Worm (Caenorhabditis elegans) whole organism, young adult: ENCODE data around the gene R09E10.1.
A peak's percentile ranks its signal among the peaks of the same experiment; 100 is the strongest.

Experiments used
- B0035.1 ChIP-seq: sonication (generic microtip); optimal IDR thresholded peaks from 2 replicates; lab custom pipeline; 2016; ENCODE audit warnings: missing genetic modification characterization, mild to moderate bottlenecking, missing compliant biosample characterization, missing genotype, missing genetic modification reagents
- B0261.1 ChIP-seq: sonication (generic microtip); optimal IDR thresholded peaks from 2 replicates; lab custom pipeline; 2016; ENCODE audit warnings: mild to moderate bottlenecking, missing genetic modification characterization, moderate library complexity, missing compliant biosample characterization
- F22D6.2 ChIP-seq: sonication (generic microtip); optimal IDR thresholded peaks from 2 replicates; lab custom pipeline; 2016; ENCODE audit warnings: mild to moderate bottlenecking, missing genetic modification characterization, missing compliant biosample characterization
- F49E8.2 ChIP-seq: sonication (generic microtip); optimal IDR thresholded peaks from 3 replicates; lab custom pipeline; 2017; ENCODE audit warnings: missing genetic modification characterization, mild to moderate bottlenecking, missing compliant biosample characterization, antibody characterized with exemption, moderate library complexity; ENCODE audit not compliant: insufficient read depth
- Y53F4B.3 ChIP-seq: fragments of 200-800 bp; sonication (Bioruptor generic); IDR thresholded peaks from 2 replicates; pipeline ENCODE4 v1.3.6; 2022; ENCODE audit warnings: missing genetic modification reagents, missing genetic modification characterization, missing compliant biosample characterization
- Y53G8AR.9 ChIP-seq: fragments of 200-800 bp; sonication (Bioruptor generic); conservative IDR thresholded peaks from 2 replicates; pipeline ENCODE4 v1.3.6; 2022; ENCODE audit warnings: missing genetic modification reagents, missing genetic modification characterization, missing compliant biosample characterization
- Y56A3A.18 ChIP-seq: fragments of 200-800 bp; sonication (Bioruptor generic); IDR thresholded peaks from 2 replicates; pipeline ENCODE4 v1.3.6; 2022; ENCODE audit warnings: missing genetic modification reagents, missing genetic modification characterization, missing compliant biosample characterization
- Y67H2A.10 ChIP-seq: fragments of 200-800 bp; sonication (Bioruptor generic); conservative IDR thresholded peaks from 2 replicates; pipeline ENCODE4 v1.3.6; 2022; ENCODE audit warnings: missing genetic modification reagents, missing genetic modification characterization, missing compliant biosample characterization
- aptf-2 ChIP-seq: fragments of 200-800 bp; sonication (Bioruptor generic); conservative IDR thresholded peaks from 2 replicates; pipeline ENCODE4 v1.3.6; 2022; ENCODE audit warnings: missing genetic modification reagents, missing genetic modification characterization, missing compliant biosample characterization
- aptf-3 ChIP-seq: fragments of 200-800 bp; sonication (Bioruptor generic); IDR thresholded peaks from 2 replicates; pipeline ENCODE4 v1.3.6; 2022; ENCODE audit warnings: missing genetic modification characterization, missing compliant biosample characterization
- attf-5 ChIP-seq: fragments of 200-800 bp; sonication (Bioruptor generic); optimal IDR thresholded peaks from 2 replicates; lab custom pipeline; 2018; ENCODE audit warnings: mild to moderate bottlenecking, missing genetic modification characterization, missing compliant biosample characterization
- bed-1 ChIP-seq: fragments of 200-800 bp; sonication (Bioruptor generic); IDR thresholded peaks from 2 replicates; pipeline ENCODE4 v1.3.6; 2022; ENCODE audit warnings: missing genetic modification reagents, missing genetic modification characterization, missing compliant biosample characterization
- ceh-40 ChIP-seq: fragments of 200-800 bp; sonication (Bioruptor generic); IDR thresholded peaks from 2 replicates; pipeline ENCODE4 v1.3.6; 2022; ENCODE audit warnings: missing genetic modification characterization, missing compliant biosample characterization
- dpff-1 ChIP-seq: sonication (generic microtip); optimal IDR thresholded peaks from 2 replicates; lab custom pipeline; 2017; ENCODE audit warnings: mild to moderate bottlenecking, missing genetic modification characterization, missing compliant biosample characterization
- efl-1 ChIP-seq: fragments of 150-350 bp; optimal IDR thresholded peaks from 2 replicates; lab custom pipeline; 2014; ENCODE audit warnings: missing biosample characterization, missing genetic modification reagents, missing genetic modification characterization
- fkh-3 ChIP-seq: sonication (generic microtip); optimal IDR thresholded peaks from 2 replicates; lab custom pipeline; 2016; ENCODE audit warnings: mild to moderate bottlenecking, missing genetic modification characterization, missing compliant biosample characterization
- hlh-26 ChIP-seq: fragments of 200-800 bp; sonication (Bioruptor generic); conservative IDR thresholded peaks from 2 replicates; pipeline ENCODE4 v1.3.6; 2022; ENCODE audit warnings: missing genetic modification reagents, missing genetic modification characterization, missing compliant biosample characterization
- hmg-1.2 ChIP-seq: fragments of 200-800 bp; sonication (Bioruptor generic); IDR thresholded peaks from 2 replicates; pipeline ENCODE4 v1.3.6; 2022; ENCODE audit warnings: missing genetic modification reagents, missing genetic modification characterization, missing compliant biosample characterization
- let-526 ChIP-seq: fragments of 200-800 bp; sonication (Bioruptor generic); IDR thresholded peaks from 2 replicates; pipeline ENCODE4 v1.3.6; 2022; ENCODE audit warnings: missing genetic modification reagents, missing genetic modification characterization, missing compliant biosample characterization
- lsl-1 ChIP-seq: fragments of 200-800 bp; sonication (Bioruptor generic); optimal IDR thresholded peaks from 2 replicates; lab custom pipeline; 2018; ENCODE audit warnings: mild to moderate bottlenecking, missing genetic modification characterization, moderate library complexity, missing compliant biosample characterization
- lsy-27 ChIP-seq: sonication (generic microtip); optimal IDR thresholded peaks from 2 replicates; lab custom pipeline; 2017; ENCODE audit warnings: missing genetic modification characterization, mild to moderate bottlenecking, missing compliant biosample characterization, antibody characterized with exemption, missing genotype, borderline replicate concordance; ENCODE audit not compliant: insufficient read depth
- madf-8 ChIP-seq: fragments of 200-800 bp; sonication (Bioruptor generic); conservative IDR thresholded peaks from 2 replicates; pipeline ENCODE4 v1.3.6; 2022; ENCODE audit warnings: missing genetic modification reagents, missing genetic modification characterization, missing compliant biosample characterization
- mel-28 ChIP-seq: sonication (generic microtip); optimal IDR thresholded peaks from 2 replicates; lab custom pipeline; 2016; ENCODE audit warnings: borderline replicate concordance, mild to moderate bottlenecking, missing genetic modification characterization, missing compliant biosample characterization
- nhr-120 ChIP-seq: fragments of 200-800 bp; sonication (Bioruptor generic); IDR thresholded peaks from 2 replicates; pipeline ENCODE4 v1.3.6; 2022; ENCODE audit warnings: missing genetic modification characterization, missing compliant biosample characterization
- nhr-179 ChIP-seq: sonication (generic microtip); optimal IDR thresholded peaks from 2 replicates; lab custom pipeline; 2016; ENCODE audit warnings: mild to moderate bottlenecking, missing genetic modification characterization, missing compliant biosample characterization
- nhr-27 ChIP-seq: fragments of 200-800 bp; sonication (Bioruptor generic); optimal IDR thresholded peaks from 2 replicates; lab custom pipeline; 2018; ENCODE audit warnings: mild to moderate bottlenecking, missing genetic modification characterization, moderate library complexity, missing compliant biosample characterization
- nhr-80 ChIP-seq: sonication (generic microtip); optimal IDR thresholded peaks from 2 replicates; lab custom pipeline; 2016; ENCODE audit warnings: missing genetic modification characterization, missing compliant biosample characterization
- nhr-90 ChIP-seq: sonication (generic microtip); optimal IDR thresholded peaks from 2 replicates; lab custom pipeline; 2016; ENCODE audit warnings: missing genotype, mild to moderate bottlenecking, missing genetic modification characterization, missing compliant biosample characterization
- pha-4 ChIP-seq: fragments of 150-350 bp; sonication (generic microtip); optimal IDR thresholded peaks from 2 replicates; lab custom pipeline; 2014; ENCODE audit warnings: missing biosample characterization, missing genetic modification reagents, missing genetic modification characterization
- sea-2 ChIP-seq: fragments of 200-800 bp; sonication (Bioruptor generic); IDR thresholded peaks from 2 replicates; pipeline ENCODE4 v1.3.6; 2022; ENCODE audit warnings: missing genetic modification characterization, missing compliant biosample characterization
- snpc-1.3 ChIP-seq: sonication (generic microtip); optimal IDR thresholded peaks from 2 replicates; lab custom pipeline; 2017; ENCODE audit warnings: missing genetic modification characterization, mild to moderate bottlenecking, missing compliant biosample characterization, antibody characterized with exemption, moderate library complexity, missing genotype, missing genetic modification reagents; ENCODE audit not compliant: insufficient read depth
- ztf-28 ChIP-seq: fragments of 200-800 bp; sonication (Bioruptor generic); IDR thresholded peaks from 2 replicates; pipeline ENCODE4 v1.3.6; 2022; ENCODE audit warnings: missing genetic modification reagents, missing genetic modification characterization, missing compliant biosample characterization

The R09E10.1 gene

ce11 chrIV:10357842-10358241 is 35.3 kb upstream of the R09E10.1 start, which contains the start of gene gkow-1:
TSS of gene gkow-1 (plus strand) at chrIV:10358142.
- TF ChIP-seq sea-2 (GFP tag; lab: Robert Waterston, UW) = no peak
- no peak for TF ChIP-seq pha-4 (tag; lab: Kevin White, UChicago)
- TF ChIP-seq hmg-1.2 (GFP tag; lab: Robert Waterston, UW) = peak; percentile 45; the same call in 1 of the 2 replicates
- no peak for TF ChIP-seq snpc-1.3 (tag; lab: Kevin White, UChicago)
- no peak for TF ChIP-seq lsl-1 (GFP tag; lab: Kevin White, UChicago)
- TF ChIP-seq nhr-179 (tag; lab: Kevin White, UChicago) = no peak
- no peak for TF ChIP-seq Y53G8AR.9
- TF ChIP-seq, all 124 proteins: peak for 1

- TF ChIP-seq lsl-1 (GFP tag; lab: Kevin White, UChicago) (peak; percentile 67), B0035.1 (tag; lab: Kevin White, UChicago) (no peak), nhr-90 (tag; lab: Kevin White, UChicago) (no peak)
Observed at ce11 chrIV:10357072-10357471, 34.5 kb upstream of the R09E10.1 start, which contains the start of gene R11A8.1. TSS of gene R11A8.1 (minus strand) at chrIV:10357172.

- TF ChIP-seq aptf-3 (GFP tag; lab: Robert Waterston, UW) = no peak
- TF ChIP-seq ztf-28 (GFP tag; lab: Robert Waterston, UW) = no peak
- TF ChIP-seq Y67H2A.10 = no peak
- TF ChIP-seq let-526 (GFP tag; lab: Robert Waterston, UW) = no peak
Observed at ce11 chrIV:10352243-10352642, 29.7 kb upstream of the R09E10.1 start, which contains the start of gene Y43C5B.2. TSS of gene Y43C5B.2 (minus strand) at chrIV:10352343.

- no peak for TF ChIP-seq fkh-3 (tag; lab: Kevin White, UChicago)
- TF ChIP-seq nhr-27 (tag; lab: Kevin White, UChicago) = no peak
- no peak for TF ChIP-seq nhr-120 (GFP tag; lab: Robert Waterston, UW)
- no peak for TF ChIP-seq ceh-40 (GFP tag; lab: Robert Waterston, UW)
- TF ChIP-seq efl-1 (GFP tag; lab: Kevin White, UChicago) = no peak
- TF ChIP-seq nhr-80 = peak; percentile 68
Observed at ce11 chrIV:10349871-10350640, 27.5 kb upstream of the R09E10.1 start, which contains the start of the genes unc-43 and Y43C5B.3. TSS of gene unc-43 (minus strand) at chrIV:10350217. TSS of gene Y43C5B.3 (plus strand) at chrIV:10350590.

- TF ChIP-seq hlh-26 (no peak), F22D6.2 (tag; lab: Kevin White, UChicago) (no peak), attf-5 (GFP tag; lab: Kevin White, UChicago) (no peak), ztf-28 (GFP tag; lab: Robert Waterston, UW) (no peak), bed-1 (GFP tag; lab: Robert Waterston, UW) (no peak), nhr-120 (GFP tag; lab: Robert Waterston, UW) (no peak), snpc-1.3 (tag; lab: Kevin White, UChicago) (no peak), F49E8.2 (no peak), B0261.1 (no peak), aptf-2 (no peak), madf-8 (GFP tag; lab: Robert Waterston, UW) (no peak), Y53F4B.3 (GFP tag; lab: Robert Waterston, UW) (no peak), mel-28 (no peak), nhr-80 (no peak), lsy-27 (tag; lab: Kevin White, UChicago) (no peak), pha-4 (tag; lab: Kevin White, UChicago) (no peak), dpff-1 (no peak), Y56A3A.18 (GFP tag; lab: Robert Waterston, UW) (no peak)
Observed at ce11 chrIV:10347528-10347927, 25.0 kb upstream of the R09E10.1 start.
